Worm (Caenorhabditis elegans) whole organism, L2 larva: ENCODE results near the gene sre-26.

ENCODE experiments used
- C34F6.9 ChIP-seq: fragments of 150-350 bp; optimal IDR thresholded peaks from 2 replicates; lab custom pipeline; 2014; ENCODE audit warnings: missing biosample characterization, missing genetic modification characterization
- F13H6.1 ChIP-seq: sonication (generic microtip); optimal IDR thresholded peaks from 2 replicates; lab custom pipeline; 2016; ENCODE audit warnings: missing genetic modification characterization, missing compliant biosample characterization
- R02D3.7 ChIP-seq: fragments of 150-350 bp; optimal IDR thresholded peaks from 2 replicates; lab custom pipeline; 2014; ENCODE audit warnings: missing biosample characterization, missing genetic modification characterization
- Y55F3AM.14 ChIP-seq: fragments of 200-800 bp; sonication (Bioruptor generic); optimal IDR thresholded peaks from 2 replicates; lab custom pipeline; 2018; ENCODE audit warnings: mild to moderate bottlenecking, missing genetic modification characterization, missing compliant biosample characterization
- ZK546.5 ChIP-seq: sonication (generic microtip); optimal IDR thresholded peaks from 2 replicates; lab custom pipeline; 2017; ENCODE audit warnings: missing biosample characterization, missing genetic modification characterization
- alr-1 ChIP-seq: fragments of 150-350 bp; optimal IDR thresholded peaks from 2 replicates; lab custom pipeline; 2014; ENCODE audit warnings: missing biosample characterization, missing genetic modification characterization
- ama-1 ChIP-seq: fragments of 150-350 bp; optimal IDR thresholded peaks from 2 replicates; lab custom pipeline; 2018; ENCODE audit warnings: inconsistent platforms
- blmp-1 ChIP-seq: sonication (generic microtip); optimal IDR thresholded peaks from 2 replicates; lab custom pipeline; 2017; ENCODE audit warnings: missing genetic modification characterization, mild to moderate bottlenecking, missing compliant biosample characterization, antibody characterized with exemption, moderate library complexity; ENCODE audit not compliant: insufficient read depth
- ceh-16 ChIP-seq: fragments of 150-350 bp; optimal IDR thresholded peaks from 2 replicates; lab custom pipeline; 2014; ENCODE audit warnings: missing biosample characterization, missing genetic modification characterization
- ceh-82 ChIP-seq: fragments of 150-350 bp; optimal IDR thresholded peaks from 2 replicates; lab custom pipeline; 2014; ENCODE audit warnings: missing biosample characterization, missing genetic modification characterization
- crh-2 ChIP-seq: sonication (generic microtip); optimal IDR thresholded peaks from 2 replicates; lab custom pipeline; 2017; ENCODE audit warnings: missing biosample characterization, missing genetic modification characterization
- dmd-4 ChIP-seq: sonication (generic microtip); optimal IDR thresholded peaks from 2 replicates; lab custom pipeline; 2017; ENCODE audit warnings: missing biosample characterization, missing genetic modification characterization
- elt-1 ChIP-seq: fragments of 150-350 bp; optimal IDR thresholded peaks from 2 replicates; lab custom pipeline; 2014; ENCODE audit warnings: missing biosample characterization, missing genetic modification characterization
- elt-3 ChIP-seq: sonication (generic microtip); optimal IDR thresholded peaks from 2 replicates; lab custom pipeline; 2017; ENCODE audit warnings: missing biosample characterization, missing genetic modification characterization
- fos-1 ChIP-seq: fragments of 150-350 bp; optimal IDR thresholded peaks from 2 replicates; lab custom pipeline; 2014; ENCODE audit warnings: missing biosample characterization, missing genetic modification characterization
- gmeb-1 ChIP-seq: fragments of 150-350 bp; optimal IDR thresholded peaks from 2 replicates; lab custom pipeline; 2014; ENCODE audit warnings: missing biosample characterization, missing genetic modification characterization
- lin-11 ChIP-seq: fragments of 150-350 bp; sonication (generic microtip); optimal IDR thresholded peaks from 2 replicates; lab custom pipeline; 2014; ENCODE audit warnings: missing biosample characterization, missing genetic modification characterization, inconsistent platforms, mixed read lengths
- lin-13 ChIP-seq: fragments of 150-350 bp; optimal IDR thresholded peaks from 2 replicates; lab custom pipeline; 2014; ENCODE audit warnings: missing biosample characterization, missing genetic modification reagents, missing genetic modification characterization
- lsy-2 ChIP-seq, 2 experiments: fragments of 150-350 bp in 1 of 2; sonication (generic microtip) in 1 of 2; optimal IDR thresholded peaks; 2 replicates each; lab custom pipeline; 2014 to 2017; ENCODE audit warnings: missing biosample characterization in 2 of 2, missing genetic modification characterization in 2 of 2
- mab-5 ChIP-seq: fragments of 150-350 bp; optimal IDR thresholded peaks from 2 replicates; lab custom pipeline; 2014; ENCODE audit warnings: missing biosample characterization, missing genetic modification characterization
- mdl-1 ChIP-seq, 2 experiments: fragments of 150-350 bp in 1 of 2; sonication (generic microtip) in 1 of 2; optimal IDR thresholded peaks; 2 replicates each; lab custom pipeline; 2017; ENCODE audit warnings: missing biosample characterization in 2 of 2, missing genetic modification characterization in 2 of 2
- nhr-10 ChIP-seq: sonication (generic microtip); optimal IDR thresholded peaks from 2 replicates; lab custom pipeline; 2017; ENCODE audit warnings: missing biosample characterization, missing genetic modification characterization
- nhr-12 ChIP-seq: fragments of 150-350 bp; optimal IDR thresholded peaks from 2 replicates; lab custom pipeline; 2014; ENCODE audit warnings: missing biosample characterization, missing genetic modification characterization
- nhr-129 ChIP-seq: fragments of 150-350 bp; optimal IDR thresholded peaks from 2 replicates; lab custom pipeline; 2014; ENCODE audit warnings: missing biosample characterization, missing genetic modification characterization
- nhr-21 ChIP-seq: fragments of 150-350 bp; optimal IDR thresholded peaks from 2 replicates; lab custom pipeline; 2014; ENCODE audit warnings: missing biosample characterization, missing genetic modification characterization
- nhr-237 ChIP-seq: fragments of 150-350 bp; optimal IDR thresholded peaks from 2 replicates; lab custom pipeline; 2014; ENCODE audit warnings: missing biosample characterization, missing genetic modification characterization
- nhr-25 ChIP-seq: fragments of 150-350 bp; sonication (generic microtip); optimal IDR thresholded peaks from 3 replicates; lab custom pipeline; 2014; ENCODE audit warnings: missing biosample characterization, missing genetic modification characterization
- nhr-6 ChIP-seq: fragments of 150-350 bp; optimal IDR thresholded peaks from 2 replicates; lab custom pipeline; 2014; ENCODE audit warnings: missing biosample characterization, missing genetic modification characterization
- nhr-77 ChIP-seq: fragments of 150-350 bp; optimal IDR thresholded peaks from 2 replicates; lab custom pipeline; 2014; ENCODE audit warnings: missing biosample characterization, missing genetic modification characterization
- peb-1 ChIP-seq: fragments of 150-350 bp; optimal IDR thresholded peaks from 2 replicates; lab custom pipeline; 2014; ENCODE audit warnings: missing biosample characterization, missing genetic modification characterization
- skn-1 ChIP-seq: sonication (generic microtip); optimal IDR thresholded peaks from 2 replicates; lab custom pipeline; 2017; ENCODE audit warnings: missing biosample characterization, missing genetic modification characterization
- sma-3 ChIP-seq: sonication (generic microtip); optimal IDR thresholded peaks from 2 replicates; lab custom pipeline; 2016; ENCODE audit warnings: missing genetic modification reagents, missing genetic modification characterization, missing compliant biosample characterization
- sma-9 ChIP-seq, 2 experiments: fragments of 150-350 bp in 1 of 2; sonication (generic microtip) in 1 of 2; optimal IDR thresholded peaks; 2 replicates each; lab custom pipeline; 2014 to 2016; ENCODE audit warnings: missing genetic modification characterization in 2 of 2, mild to moderate bottlenecking in 1 of 2, missing biosample characterization in 1 of 2, missing compliant biosample characterization in 1 of 2, missing genetic modification reagents in 1 of 2, moderate library complexity in 1 of 2
- snpc-4 ChIP-seq: fragments of 150-350 bp; optimal IDR thresholded peaks from 2 replicates; lab custom pipeline; 2014; ENCODE audit warnings: missing biosample characterization, missing genetic modification characterization
- unc-39 ChIP-seq: fragments of 150-350 bp; optimal IDR thresholded peaks from 2 replicates; lab custom pipeline; 2014; ENCODE audit warnings: missing biosample characterization, missing genetic modification characterization
- unc-62 ChIP-seq: fragments of 150-350 bp; optimal IDR thresholded peaks from 2 replicates; lab custom pipeline; 2014; ENCODE audit warnings: missing biosample characterization, missing genetic modification reagents, missing genetic modification characterization
- zag-1 ChIP-seq: fragments of 150-350 bp; optimal IDR thresholded peaks from 2 replicates; lab custom pipeline; 2014; ENCODE audit warnings: missing biosample characterization, missing genetic modification characterization
- ztf-1 ChIP-seq: fragments of 200-800 bp; sonication (Bioruptor generic); conservative IDR thresholded peaks from 2 replicates; pipeline ENCODE4 v1.3.6; 2022; ENCODE audit warnings: missing genetic modification characterization, missing compliant biosample characterization
- ztf-4 ChIP-seq: fragments of 150-350 bp; optimal IDR thresholded peaks from 2 replicates; lab custom pipeline; 2014; ENCODE audit warnings: missing biosample characterization, missing genetic modification characterization

sre-26 gene

DNA sequence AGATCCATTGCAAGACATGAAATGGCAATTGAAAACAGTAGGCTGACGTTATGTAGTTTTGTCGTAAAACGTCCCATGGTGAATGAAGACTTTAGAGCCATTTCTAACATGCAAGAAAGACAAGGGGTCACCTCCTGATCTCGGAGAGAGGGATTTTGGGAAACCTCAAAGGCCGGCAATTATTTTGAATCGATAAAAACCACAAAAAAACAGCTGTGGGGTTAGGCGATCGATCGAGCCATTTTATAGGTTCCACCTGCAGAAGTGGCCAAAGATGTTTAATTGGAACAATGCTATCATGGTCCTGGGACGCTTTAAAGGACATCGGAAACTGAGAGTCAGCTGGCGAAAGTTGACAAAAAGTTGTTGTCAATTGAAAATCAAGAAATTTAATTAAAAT is 5.6 kb downstream of the sre-26 start, which contains the start of gene Y57A10C.11:
Y57A10C.11 (minus strand) TSS at position 101 of the 400 bp plus-strand sequence.
- TF ChIP-seq ztf-1 (GFP tag; lab: Robert Waterston, UW) (no peak), ceh-16 (no peak), sma-9 (GFP tag; optimal IDR thresholded peaks at IDR 0.05; lab: Kevin White, UChicago) (no peak), sma-9 (tag; optimal IDR thresholded peaks at IDR 0.05; lab: Kevin White, UChicago) (no peak), nhr-25 (tag; lab: Kevin White, UChicago) (no peak), lin-13 (GFP tag; lab: Kevin White, UChicago) (no peak), nhr-12 (tag; lab: Kevin White, UChicago) (no peak), elt-3 (no peak), nhr-237 (tag; lab: Kevin White, UChicago) (no peak), fos-1 (tag; lab: Kevin White, UChicago) (no peak), R02D3.7 (tag; lab: Kevin White, UChicago) (no peak), Y55F3AM.14 (GFP tag; lab: Kevin White, UChicago) (no peak), unc-62 (GFP tag; lab: Kevin White, UChicago) (no peak), gmeb-1 (tag; lab: Kevin White, UChicago) (no peak), crh-2 (no peak), mab-5 (no peak)

DNA sequence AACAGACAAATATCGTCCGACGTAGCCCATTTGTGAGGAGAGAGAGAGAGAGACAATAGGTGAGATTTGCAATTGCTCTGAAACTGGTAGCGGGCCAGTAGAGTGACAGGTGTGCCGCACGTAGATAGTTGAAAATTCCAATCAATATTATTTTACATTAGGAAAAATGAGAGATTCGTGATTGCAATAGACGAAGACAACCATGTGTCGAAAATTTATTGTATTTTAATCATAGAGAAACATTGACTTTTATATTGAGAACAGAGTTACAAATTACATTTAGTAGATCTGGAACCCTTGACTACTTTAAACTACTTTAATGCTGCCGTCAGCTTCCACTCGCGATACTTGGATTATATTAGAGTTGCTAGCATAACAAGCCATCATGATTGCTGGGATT is 8.0 kb downstream of the sre-26 start, which contains the start of gene Y57A10C.1:
Y57A10C.1 (minus strand) TSS at position 101 of the 400 bp plus-strand sequence.
- TF ChIP-seq blmp-1 (no peak), ztf-4 (no peak), nhr-25 (tag; lab: Kevin White, UChicago) (no peak), sma-3 (GFP tag; lab: Kevin White, UChicago) (no peak), alr-1 (no peak), sma-9 (GFP tag; optimal IDR thresholded peaks at IDR 0.05; lab: Kevin White, UChicago) (no peak), sma-9 (tag; optimal IDR thresholded peaks at IDR 0.05; lab: Kevin White, UChicago) (no peak), mab-5 (no peak), ama-1 (lab: Kevin White, UChicago) (no peak), snpc-4 (tag; lab: Kevin White, UChicago) (no peak), skn-1 (tag; lab: Kevin White, UChicago) (no peak), elt-1 (tag; lab: Kevin White, UChicago) (no peak), F13H6.1 (no peak), peb-1 (tag; lab: Kevin White, UChicago) (no peak), crh-2 (no peak), nhr-77 (tag; lab: Kevin White, UChicago) (no peak)
- TF ChIP-seq, all 48 proteins: peak for 0

DNA sequence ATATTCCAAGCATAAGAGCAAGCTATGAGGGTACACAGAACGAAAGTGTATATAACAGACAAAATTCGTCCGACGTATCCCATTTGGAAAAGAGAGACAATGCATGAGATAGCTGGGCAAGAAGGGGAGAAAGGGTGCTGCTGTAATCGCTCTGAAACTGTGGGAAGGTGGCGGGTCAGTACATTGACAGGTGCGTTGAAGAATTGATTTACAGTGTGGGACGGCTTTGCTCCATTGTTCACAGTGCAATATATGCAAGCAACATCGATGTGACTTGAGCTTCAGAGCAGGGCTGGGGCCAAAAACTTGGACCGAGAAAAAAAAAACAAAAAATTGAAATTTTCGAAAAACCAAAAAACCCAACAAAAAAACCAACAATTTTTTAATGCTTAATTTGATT is 10.3 kb downstream of the sre-26 start, which contains the start of gene F57G9.3:
F57G9.3 (minus strand) TSS at position 101 of the 400 bp plus-strand sequence.
- TF ChIP-seq dmd-4 (tag; lab: Kevin White, UChicago), result no peak
- TF ChIP-seq zag-1 (tag; lab: Kevin White, UChicago), result no peak
- TF ChIP-seq R02D3.7 (tag; lab: Kevin White, UChicago), result no peak
- no peak for TF ChIP-seq unc-39 (tag; lab: Kevin White, UChicago)
- TF ChIP-seq snpc-4 (tag; lab: Kevin White, UChicago), result no peak
- TF ChIP-seq nhr-21 (tag; lab: Kevin White, UChicago), result no peak
- no peak for TF ChIP-seq lin-11 (tag; lab: Kevin White, UChicago)
- no peak for TF ChIP-seq elt-3
- no peak for TF ChIP-seq nhr-10
- no peak for TF ChIP-seq mab-5
- TF ChIP-seq skn-1 (tag; lab: Kevin White, UChicago), result no peak
- no peak for TF ChIP-seq nhr-6 (tag; lab: Kevin White, UChicago)

DNA sequence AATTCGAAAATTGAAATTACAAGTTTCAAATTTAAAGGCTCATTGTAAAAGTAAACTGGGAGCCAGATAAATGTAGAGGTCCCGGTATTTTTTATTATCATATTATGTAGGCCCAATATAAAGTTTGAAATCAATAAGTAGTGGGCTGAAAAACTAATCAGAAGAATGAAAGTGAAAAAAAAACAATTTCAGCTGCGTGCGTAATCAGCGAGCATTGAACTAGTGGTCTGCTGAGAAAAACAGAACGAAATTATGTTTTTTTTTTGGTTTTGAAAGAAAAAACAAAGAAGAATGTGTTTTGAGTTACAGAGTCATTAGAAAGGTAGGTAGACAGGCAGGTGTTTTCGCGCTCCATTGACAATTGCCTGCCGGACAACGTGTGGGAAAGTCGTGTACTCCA is 11.7 kb downstream of the sre-26 start, which contains the start of gene sre-31:
sre-31 (minus strand) TSS at position 101 of the 400 bp plus-strand sequence.
- TF ChIP-seq R02D3.7 (tag; lab: Kevin White, UChicago) (no peak), nhr-129 (tag; lab: Kevin White, UChicago) (no peak), nhr-6 (tag; lab: Kevin White, UChicago) (no peak), crh-2 (no peak), mdl-1 (tag; optimal IDR thresholded peaks at IDR 0.05; lab: Kevin White, UChicago) (no peak), F13H6.1 (no peak), zag-1 (tag; lab: Kevin White, UChicago) (no peak), dmd-4 (tag; lab: Kevin White, UChicago) (no peak), ZK546.5 (tag; lab: Kevin White, UChicago) (no peak), nhr-10 (no peak), ceh-82 (tag; lab: Kevin White, UChicago) (no peak), lsy-2 (tag; optimal IDR thresholded peaks at IDR 0.05; lab: Kevin White, UChicago) (no peak), C34F6.9 (tag; lab: Kevin White, UChicago) (no peak)
